Worm (Caenorhabditis elegans): ENCODE results near the gene isy-1.

Gene isy-1

ce11 chrV:11029309-11029708 is 28.8 kb upstream of the isy-1 start (continued):
- TF ChIP-seq lin-54 (GFP tag; optimal IDR thresholded peaks at IDR 0.05) (peak; percentile 92), cebp-1 (GFP tag; IDR thresholded peaks at IDR 0.05) (no peak), cebp-1 (tag; optimal IDR thresholded peaks at IDR 0.05) (peak; percentile 23), ceh-58 (GFP tag; IDR thresholded peaks at IDR 0.05) (no peak), hlh-26 (GFP tag; conservative IDR thresholded peaks at IDR 0.05) (no peak), mes-4 (tag; optimal IDR thresholded peaks at IDR 0.05) (no peak), aptf-3 (GFP tag; IDR thresholded peaks at IDR 0.05) (no peak), zim-3 (tag; optimal IDR thresholded peaks at IDR 0.05) (no peak), ztf-6 (GFP tag; IDR thresholded peaks at IDR 0.05) (no peak), hlh-12 (tag; optimal IDR thresholded peaks at IDR 0.05) (no peak), T26A5.8 (tag; optimal IDR thresholded peaks at IDR 0.05) (no peak), attf-3 (GFP tag; conservative IDR thresholded peaks at IDR 0.05) (no peak), lsl-1 (GFP tag; optimal IDR thresholded peaks at IDR 0.05) (peak; percentile 48), ceh-100 (GFP tag; IDR thresholded peaks at IDR 0.05) (peak; percentile 53), hmg-1.2 (GFP tag; IDR thresholded peaks at IDR 0.05) (no peak), ztf-18 (tag; optimal IDR thresholded peaks at IDR 0.05) (no peak), madf-3 (GFP tag; IDR thresholded peaks at IDR 0.05) (0 out of 2 replicates have a peak, but pooled peaks have one; percentile 56), bed-1 (GFP tag; IDR thresholded peaks at IDR 0.05) (no peak), mcd-1 (GFP tag; IDR thresholded peaks at IDR 0.05) (no peak; the same call in 1 of the 2 replicates), akir-1 (GFP tag; optimal IDR thresholded peaks at IDR 0.05) (no peak), repo-1 (tag; optimal IDR thresholded peaks at IDR 0.05) (no peak), ZK185.1 (tag; optimal IDR thresholded peaks at IDR 0.05; ENCODE audit: poor library complexity, severe bottlenecking) (peak; percentile 83), pha-4 (tag; optimal IDR thresholded peaks at IDR 0.05) (no peak), nhr-80 (tag; optimal IDR thresholded peaks at IDR 0.05) (no peak), F49E8.2 (tag; optimal IDR thresholded peaks at IDR 0.05; ENCODE audit: insufficient read depth) (no peak), F57A8.1 (GFP tag; optimal IDR thresholded peaks at IDR 0.05) (no peak), lir-1 (GFP tag; conservative IDR thresholded peaks at IDR 0.05) (peak; percentile 50; the same call in 1 of the 2 replicates), K11D2.4 (GFP tag; IDR thresholded peaks at IDR 0.05) (peak; percentile 72), F37B4.10 (GFP tag; IDR thresholded peaks at IDR 0.05) (no peak), D2030.7 (GFP tag; IDR thresholded peaks at IDR 0.05) (peak; percentile 41; the same call in 1 of the 2 replicates)

DNA sequence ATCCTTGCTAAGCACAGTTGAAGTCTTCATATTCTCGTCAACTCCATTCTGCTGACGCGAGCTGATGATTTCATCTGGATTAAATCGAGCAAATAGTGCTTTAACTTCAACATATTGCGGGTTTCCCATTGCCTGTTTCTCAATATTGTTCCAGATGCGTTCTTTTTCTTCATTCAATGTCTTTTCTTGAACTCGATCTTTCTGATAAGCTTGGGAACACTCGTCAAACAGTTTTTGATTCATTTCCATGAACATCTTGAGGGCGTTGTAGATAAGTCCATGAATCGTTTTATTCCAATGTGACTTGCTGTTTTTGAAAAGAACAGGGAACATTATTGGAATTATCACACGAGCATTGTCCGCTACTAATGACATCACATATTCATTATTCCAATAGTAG is 27.2 kb upstream of the isy-1 start:
- TF ChIP-seq cebp-1 (GFP tag; IDR thresholded peaks at IDR 0.05) (no peak), cebp-1 (tag; optimal IDR thresholded peaks at IDR 0.05) (no peak), F37B4.10 (GFP tag; IDR thresholded peaks at IDR 0.05) (no peak), ztf-3 (GFP tag; optimal IDR thresholded peaks at IDR 0.05) (no peak), rec-8 (tag; optimal IDR thresholded peaks at IDR 0.05) (no peak), K12H6.12 (tag; optimal IDR thresholded peaks at IDR 0.05) (no peak), F33H1.4 (GFP tag; IDR thresholded peaks at IDR 0.05) (no peak), egrh-3 (GFP tag; IDR thresholded peaks at IDR 0.05) (no peak), attf-5 (GFP tag; optimal IDR thresholded peaks at IDR 0.05) (no peak), ztf-18 (tag; optimal IDR thresholded peaks at IDR 0.05) (no peak)

DNA sequence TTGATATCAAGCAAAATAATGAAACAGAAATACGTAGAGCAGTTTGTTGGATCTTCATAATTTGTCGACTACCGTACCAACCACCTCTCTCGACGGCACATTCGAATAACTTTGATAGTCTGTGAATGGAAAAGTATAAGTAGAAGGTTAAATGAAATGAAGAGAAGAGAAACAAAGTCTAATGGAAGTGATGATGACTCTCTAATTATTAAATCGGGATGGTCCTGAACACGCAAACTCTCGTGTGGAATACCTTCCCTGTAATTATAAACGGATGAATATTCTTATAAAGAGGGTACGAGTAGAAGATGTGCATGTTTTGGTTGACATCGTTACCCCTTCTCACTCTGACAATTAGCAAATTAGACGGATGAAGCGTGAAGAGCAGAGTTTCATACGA is 22.3 kb upstream of the isy-1 start, which contains the start of the genes C13G3.12 and hot-6:
TSS of gene C13G3.12 (minus strand) at position 101 of the 400 bp plus-strand sequence.
TSS of gene hot-6 (minus strand) at position 121 of the 400 bp plus-strand sequence.
- no peak for TF ChIP-seq mes-4 (tag; optimal IDR thresholded peaks at IDR 0.05)
- no peak for TF ChIP-seq ama-1 (optimal IDR thresholded peaks at IDR 0.05)
- TF ChIP-seq ama-1 (GFP tag; optimal IDR thresholded peaks at IDR 0.05): no peak
- TF ChIP-seq madf-10 (tag; optimal IDR thresholded peaks at IDR 0.05): no peak
- no peak for TF ChIP-seq efl-1 (GFP tag; optimal IDR thresholded peaks at IDR 0.05)
- TF ChIP-seq snpc-1.1 (tag; optimal IDR thresholded peaks at IDR 0.05; ENCODE audit: insufficient read depth): no peak
- no peak for TF ChIP-seq dpl-1 (GFP tag; optimal IDR thresholded peaks at IDR 0.05)
- no peak for TF ChIP-seq hmg-20 (GFP tag; IDR thresholded peaks at IDR 0.05)
- TF ChIP-seq F10E7.11 (tag; optimal IDR thresholded peaks at IDR 0.05): no peak
- TF ChIP-seq B0019.2 (GFP tag; conservative IDR thresholded peaks at IDR 0.05): no peak

Data from whole organism, young adult.